Worm (Caenorhabditis elegans): ENCODE data around the gene slc-36.1.
A peak's percentile ranks its signal among the peaks of the same experiment; 100 is the strongest.

The slc-36.1 gene

ce11 chrIII:13276958-13277357, 30.3 kb upstream of the slc-36.1 start, which contains the start of gene unc-64:
Gene unc-64, plus strand, starts transcription at chrIII:13277258.
- TF ChIP-seq ceh-31 (tag; optimal IDR thresholded peaks at IDR 0.05) (no peak), fkh-10 (GFP tag; optimal IDR thresholded peaks at IDR 0.05) (no peak), lim-6 (tag; optimal IDR thresholded peaks at IDR 0.05) (no peak), ceh-9 (tag; optimal IDR thresholded peaks at IDR 0.05) (no peak), odd-2 (tag; optimal IDR thresholded peaks at IDR 0.05) (no peak), ceh-6 (GFP tag; optimal IDR thresholded peaks at IDR 0.05) (no peak), ceh-48 (tag; optimal IDR thresholded peaks at IDR 0.05) (no peak), hlh-13 (GFP tag; optimal IDR thresholded peaks at IDR 0.05) (no peak), sox-2 (GFP tag; IDR thresholded peaks at IDR 0.05) (no peak), ama-1 (optimal IDR thresholded peaks at IDR 0.05) (no peak), eyg-1 (tag; optimal IDR thresholded peaks at IDR 0.05) (no peak), ttx-3 (tag; optimal IDR thresholded peaks at IDR 0.05) (no peak)

- TF ChIP-seq zip-5 (tag; optimal IDR thresholded peaks at IDR 0.05) = no peak
- TF ChIP-seq K02D7.2 (tag; optimal IDR thresholded peaks at IDR 0.05) = no peak
- no peak for TF ChIP-seq pha-2 (tag; optimal IDR thresholded peaks at IDR 0.05)
- TF ChIP-seq unc-3 (GFP tag; conservative IDR thresholded peaks at IDR 0.05) = no peak
- no peak for TF ChIP-seq unc-3 (tag; optimal IDR thresholded peaks at IDR 0.05)
- no peak for TF ChIP-seq ceh-18 (tag; optimal IDR thresholded peaks at IDR 0.05)
- no peak for TF ChIP-seq unc-55 (GFP tag; optimal IDR thresholded peaks at IDR 0.05)
- no peak for TF ChIP-seq ref-2 (tag; optimal IDR thresholded peaks at IDR 0.05)
Observed at ce11 chrIII:13277881-13278500, 29.3 kb upstream of the slc-36.1 start.

DNA sequence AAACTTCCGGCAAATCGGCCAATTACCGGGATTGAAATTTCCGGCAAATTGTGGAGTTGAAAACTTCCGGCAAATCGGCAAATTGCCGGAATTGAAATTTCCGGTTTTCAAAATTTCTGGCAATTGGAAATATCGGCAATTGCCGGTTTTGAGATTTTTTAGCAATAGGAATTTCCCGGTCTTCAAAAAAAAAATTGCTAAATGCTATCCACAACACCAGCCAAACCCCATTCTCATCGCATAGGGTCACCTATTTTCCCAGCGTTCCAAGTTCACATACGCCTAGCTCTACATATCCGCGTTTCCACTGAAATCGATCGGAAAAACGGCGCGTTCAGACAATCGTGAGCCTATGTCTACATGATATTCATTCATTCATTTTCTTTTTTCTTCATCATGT, 21.9 kb upstream of the slc-36.1 start, which contains the start of gene F56A8.8:
Gene F56A8.8 (plus strand): TSS at position 301 of the 400 bp plus-strand sequence.
- TF ChIP-seq ztf-16 (tag; optimal IDR thresholded peaks at IDR 0.05) = no peak
- no peak for TF ChIP-seq gmeb-2 (tag; optimal IDR thresholded peaks at IDR 0.05)
- no peak for TF ChIP-seq C38D4.7 (GFP tag; optimal IDR thresholded peaks at IDR 0.05)
- no peak for TF ChIP-seq ceh-31 (tag; optimal IDR thresholded peaks at IDR 0.05)
- no peak for TF ChIP-seq hlh-8 (tag; optimal IDR thresholded peaks at IDR 0.05)
- no peak for TF ChIP-seq pag-3 (tag; optimal IDR thresholded peaks at IDR 0.05; ENCODE audit: borderline replicate concordance)
- TF ChIP-seq ahr-1 (tag; optimal IDR thresholded peaks at IDR 0.05) = no peak
- TF ChIP-seq pha-4 (tag; optimal IDR thresholded peaks at IDR 0.05) = no peak
- no peak for TF ChIP-seq eyg-1 (tag; optimal IDR thresholded peaks at IDR 0.05)
- no peak for TF ChIP-seq madf-2 (tag; optimal IDR thresholded peaks at IDR 0.05)
- no peak for TF ChIP-seq ceh-2 (tag; optimal IDR thresholded peaks at IDR 0.05)
- TF ChIP-seq zip-5 (tag; optimal IDR thresholded peaks at IDR 0.05) = no peak
- TF ChIP-seq ama-1 (optimal IDR thresholded peaks at IDR 0.05) = no peak
- TF ChIP-seq ceh-45 (GFP tag; IDR thresholded peaks at IDR 0.05) = no peak
- TF ChIP-seq tbx-2 (tag; optimal IDR thresholded peaks at IDR 0.05) = no peak
- no peak for TF ChIP-seq ceh-18 (tag; optimal IDR thresholded peaks at IDR 0.05)
- no peak for TF ChIP-seq K02D7.2 (tag; optimal IDR thresholded peaks at IDR 0.05)
- no peak for TF ChIP-seq rnt-1 (tag; optimal IDR thresholded peaks at IDR 0.05)
- no peak for TF ChIP-seq che-1 (tag; optimal IDR thresholded peaks at IDR 0.05)

- TF ChIP-seq tbx-2 (tag; optimal IDR thresholded peaks at IDR 0.05) (peak; percentile 48), ztf-16 (tag; optimal IDR thresholded peaks at IDR 0.05) (peak; percentile 8), ceh-14 (tag; optimal IDR thresholded peaks at IDR 0.05) (peak; percentile 48), pha-2 (tag; optimal IDR thresholded peaks at IDR 0.05) (peak; percentile 12), ceh-45 (GFP tag; IDR thresholded peaks at IDR 0.05) (peak; percentile 48; the same call in 1 of the 2 replicates), elt-2 (tag; optimal IDR thresholded peaks at IDR 0.05) (peak; percentile 47), ttx-3 (tag; optimal IDR thresholded peaks at IDR 0.05) (peak; percentile 52), C38D4.7 (GFP tag; optimal IDR thresholded peaks at IDR 0.05) (peak; percentile 22), ceh-34 (tag; optimal IDR thresholded peaks at IDR 0.05) (peak; percentile 30), fax-1 (tag; optimal IDR thresholded peaks at IDR 0.05) (peak; percentile 27), pat-9 (tag; optimal IDR thresholded peaks at IDR 0.05) (peak; percentile 34), dmd-4 (tag; optimal IDR thresholded peaks at IDR 0.05; ENCODE audit: borderline replicate concordance) (peak; percentile 22), unc-86 (tag; optimal IDR thresholded peaks at IDR 0.05) (peak; percentile 50), ceh-2 (tag; optimal IDR thresholded peaks at IDR 0.05) (peak; percentile 59), sox-4 (tag; optimal IDR thresholded peaks at IDR 0.05) (peak; percentile 19), zip-5 (tag; optimal IDR thresholded peaks at IDR 0.05) (peak; percentile 44), K09A11.1 (tag; optimal IDR thresholded peaks at IDR 0.05; ENCODE audit: insufficient read depth) (peak; percentile 45), unc-3 (GFP tag; conservative IDR thresholded peaks at IDR 0.05) (peak; percentile 33; the same call in 1 of the 2 replicates), unc-3 (tag; optimal IDR thresholded peaks at IDR 0.05) (peak; percentile 8), K02D7.2 (tag; optimal IDR thresholded peaks at IDR 0.05) (peak; percentile 71)
Observed at ce11 chrIII:13292971-13293514, 14.3 kb upstream of the slc-36.1 start, which contains the start of gene set-25. Gene set-25, minus strand, starts transcription at chrIII:13293090.

All from whole organism, late embryonic.